Fruit fly (Drosophila melanogaster) whole organism, adult: Measurements from ENCODE around the gene Or67d.

Experiments used
- CG12768 ChIP-seq: fragments of 200-800 bp; sonication (Bioruptor generic); optimal IDR thresholded peaks from 2 replicates; lab custom pipeline; 2017; ENCODE audit warnings: missing biosample characterization, missing genetic modification characterization, mild to moderate bottlenecking, moderate library complexity, missing genetic modification reagents
- CG7045 ChIP-seq: fragments of 200-800 bp; sonication (Bioruptor generic); optimal IDR thresholded peaks from 2 replicates; lab custom pipeline; 2017; ENCODE audit warnings: missing biosample characterization, mild to moderate bottlenecking, missing genetic modification characterization
- Crg-1 ChIP-seq: fragments of 200-800 bp; sonication (Bioruptor generic); optimal IDR thresholded peaks from 2 replicates; lab custom pipeline; 2016; ENCODE audit warnings: missing biosample characterization, missing genetic modification characterization
- tj ChIP-seq: fragments of 200-800 bp; sonication (Bioruptor generic); optimal IDR thresholded peaks from 3 replicates; lab custom pipeline; 2017; ENCODE audit warnings: missing biosample characterization, mild to moderate bottlenecking, missing genetic modification characterization, moderate library complexity
- toe ChIP-seq: fragments of 200-800 bp; sonication (Bioruptor generic); optimal IDR thresholded peaks from 2 replicates; lab custom pipeline; 2016; ENCODE audit warnings: missing biosample characterization, missing genetic modification characterization

DNA sequence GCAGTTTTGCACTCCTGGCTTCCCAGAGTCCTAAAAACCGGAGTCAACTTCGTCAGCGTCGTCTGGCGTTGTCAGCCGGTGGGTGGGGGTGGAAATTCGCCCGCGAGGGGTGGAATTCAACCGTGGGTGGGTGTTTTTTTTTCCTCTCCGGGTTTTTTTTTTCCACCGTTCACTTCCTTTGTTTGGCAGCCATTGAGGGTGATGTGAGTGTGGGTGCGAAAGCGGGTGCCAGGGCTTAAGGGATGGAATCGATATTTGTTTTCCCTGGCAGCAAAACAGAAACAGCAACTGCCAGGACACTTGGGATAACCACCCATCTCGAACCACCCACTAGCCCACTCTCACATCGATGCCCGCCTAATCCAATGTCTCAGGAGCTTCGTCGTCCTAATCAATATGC lies 6.5 kb downstream of the Or67d start:
- no peak for TF ChIP-seq tj (GFP tag; lab: Kevin White, UChicago)
- no peak for TF ChIP-seq CG12768 (GFP tag; lab: Kevin White, UChicago)
- no peak for TF ChIP-seq toe (GFP tag; lab: Kevin White, UChicago)
- TF ChIP-seq CG7045 (GFP tag; lab: Kevin White, UChicago) = no peak
- no peak for TF ChIP-seq Crg-1 (GFP tag; lab: Kevin White, UChicago)
